Fruit fly (Drosophila melanogaster) whole organism, embryonic: Measurements from ENCODE around the gene Ir92a.

Experiments used
- Abd-B ChIP-seq: fragments of 200-800 bp; sonication (Bioruptor generic); optimal IDR thresholded peaks from 2 replicates; lab custom pipeline; 2018; ENCODE audit warnings: missing biosample characterization, mild to moderate bottlenecking, missing genetic modification characterization, moderate library complexity
- Adf1 ChIP-seq: fragments of 200-800 bp; sonication (Bioruptor generic); IDR thresholded peaks from 2 replicates; pipeline ENCODE4 v1.3.6; 2022; ENCODE audit warnings: missing biosample characterization, missing genetic modification characterization
- CG11093 ChIP-seq: fragments of 200-800 bp; sonication (Bioruptor generic); IDR thresholded peaks from 3 replicates; pipeline ENCODE4 v1.3.6; 2022; ENCODE audit warnings: missing biosample characterization, missing genetic modification characterization
- CG11398 ChIP-seq: fragments of 200-800 bp; sonication (Bioruptor generic); optimal IDR thresholded peaks from 2 replicates; lab custom pipeline; 2016; ENCODE audit warnings: missing biosample characterization, missing genetic modification characterization
- CG11560 ChIP-seq: fragments of 200-800 bp; sonication (Bioruptor generic); IDR thresholded peaks from 3 replicates; pipeline ENCODE4 v1.3.6; 2022; ENCODE audit warnings: missing biosample characterization, missing genetic modification characterization
- CG12071 ChIP-seq: fragments of 200-800 bp; sonication (Bioruptor generic); optimal IDR thresholded peaks from 3 replicates; lab custom pipeline; 2018; ENCODE audit warnings: missing biosample characterization, mild to moderate bottlenecking, missing genetic modification characterization
- CG12769 ChIP-seq: fragments of 200-800 bp; sonication (Bioruptor generic); optimal IDR thresholded peaks from 2 replicates; lab custom pipeline; 2019; ENCODE audit warnings: missing biosample characterization, mild to moderate bottlenecking, missing genetic modification characterization, moderate library complexity
- CG13894 ChIP-seq: fragments of 200-800 bp; sonication (Bioruptor generic); optimal IDR thresholded peaks from 3 replicates; lab custom pipeline; 2018; ENCODE audit warnings: missing biosample characterization, mild to moderate bottlenecking, missing genetic modification characterization, moderate library complexity
- CG15514 ChIP-seq: fragments of 200-800 bp; sonication (Bioruptor generic); optimal IDR thresholded peaks from 3 replicates; lab custom pipeline; 2017; ENCODE audit warnings: missing biosample characterization, missing genetic modification characterization, mild to moderate bottlenecking, moderate library complexity, missing genetic modification reagents
- CG16813 ChIP-seq: fragments of 200-800 bp; sonication (Bioruptor generic); IDR thresholded peaks from 3 replicates; pipeline ENCODE4 v1.3.6; 2022; ENCODE audit warnings: missing biosample characterization, missing genetic modification characterization; ENCODE audit not compliant: partially characterized antibody
- CG18011 ChIP-seq: fragments of 200-800 bp; sonication (Bioruptor generic); optimal IDR thresholded peaks from 2 replicates; lab custom pipeline; 2017; ENCODE audit warnings: missing biosample characterization, missing genetic modification characterization, mild to moderate bottlenecking, moderate library complexity, missing genotype
- CG1832 ChIP-seq: fragments of 200-800 bp; sonication (Bioruptor generic); optimal IDR thresholded peaks from 2 replicates; lab custom pipeline; 2017; ENCODE audit warnings: missing biosample characterization, mild to moderate bottlenecking, missing genetic modification characterization, inconsistent platforms
- CG2678 ChIP-seq: fragments of 200-800 bp; sonication (Bioruptor generic); optimal IDR thresholded peaks from 3 replicates; lab custom pipeline; 2019; ENCODE audit warnings: missing biosample characterization, mild to moderate bottlenecking, missing genetic modification characterization, moderate library complexity
- CG31365 ChIP-seq: fragments of 200-800 bp; sonication (Bioruptor generic); optimal IDR thresholded peaks from 2 replicates; lab custom pipeline; 2018; ENCODE audit warnings: missing biosample characterization, mild to moderate bottlenecking, missing genetic modification characterization
- CG33557 ChIP-seq: fragments of 200-800 bp; sonication (Bioruptor generic); optimal IDR thresholded peaks from 2 replicates; lab custom pipeline; 2019; ENCODE audit warnings: missing biosample characterization, mild to moderate bottlenecking, missing genetic modification characterization, moderate library complexity
- CG4282 ChIP-seq: fragments of 200-800 bp; sonication (Bioruptor generic); optimal IDR thresholded peaks from 2 replicates; lab custom pipeline; 2016; ENCODE audit warnings: missing biosample characterization, missing genetic modification characterization
- CG6683 ChIP-seq: fragments of 200-800 bp; sonication (Bioruptor generic); optimal IDR thresholded peaks from 2 replicates; lab custom pipeline; 2017; ENCODE audit warnings: missing biosample characterization, mild to moderate bottlenecking, missing genetic modification characterization, missing genetic modification reagents
- CG6791 ChIP-seq: fragments of 200-800 bp; sonication (Bioruptor generic); IDR thresholded peaks from 3 replicates; pipeline ENCODE4 v1.3.6; 2022; ENCODE audit warnings: missing biosample characterization, missing genetic modification characterization; ENCODE audit not compliant: partially characterized antibody
- CG7357 ChIP-seq: fragments of 200-800 bp; sonication (Bioruptor generic); IDR thresholded peaks from 3 replicates; pipeline ENCODE4 v1.3.6; 2022; ENCODE audit warnings: missing biosample characterization, missing genetic modification characterization
- CG8388 ChIP-seq: fragments of 200-800 bp; sonication (Bioruptor generic); optimal IDR thresholded peaks from 2 replicates; lab custom pipeline; 2019; ENCODE audit warnings: missing biosample characterization, mild to moderate bottlenecking, missing genetic modification characterization, moderate library complexity
- CG8478 ChIP-seq: fragments of >200 bp; optimal IDR thresholded peaks from 2 replicates; lab custom pipeline; 2018
- CG9932 ChIP-seq: fragments of 200-800 bp; sonication (Bioruptor generic); IDR thresholded peaks from 2 replicates; pipeline ENCODE4 v1.3.6; 2022; ENCODE audit warnings: missing biosample characterization, missing genetic modification characterization
- Chrac-16 ChIP-seq: fragments of 200-800 bp; sonication (Bioruptor generic); optimal IDR thresholded peaks from 3 replicates; lab custom pipeline; 2016; ENCODE audit warnings: missing biosample characterization, missing genetic modification characterization
- Doc2 ChIP-seq: fragments of 200-800 bp; sonication (Bioruptor generic); IDR thresholded peaks from 2 replicates; pipeline ENCODE4 v1.3.6; 2022; ENCODE audit warnings: missing biosample characterization, missing genetic modification characterization
- E2f1 ChIP-seq: fragments of 200-800 bp; sonication (Bioruptor generic); IDR thresholded peaks from 2 replicates; pipeline ENCODE4 v1.3.6; 2022; ENCODE audit warnings: missing biosample characterization, missing genetic modification characterization
- ERR ChIP-seq: fragments of 200-800 bp; sonication (Bioruptor generic); optimal IDR thresholded peaks from 2 replicates; lab custom pipeline; 2016; ENCODE audit warnings: missing biosample characterization, missing genetic modification characterization
- Elba2 ChIP-seq: fragments of 200-800 bp; sonication (Bioruptor generic); optimal IDR thresholded peaks from 3 replicates; lab custom pipeline; 2016; ENCODE audit warnings: missing biosample characterization, missing genetic modification characterization
- Gug ChIP-seq: fragments of 200-800 bp; sonication (Bioruptor generic); IDR thresholded peaks from 4 replicates; pipeline ENCODE4 v1.3.6; 2022; ENCODE audit warnings: missing biosample characterization, missing genetic modification characterization
- Hr78 ChIP-seq, 2 experiments: fragments of 200-800 bp in 1 of 2; fragments of >200 bp in 1 of 2; sonication (Bioruptor generic) in 1 of 2; optimal IDR thresholded peaks; 2 replicates each; lab custom pipeline; 2017 to 2019; ENCODE audit warnings: missing biosample characterization in 2 of 2, missing genetic modification characterization in 2 of 2, mild to moderate bottlenecking in 1 of 2, moderate library complexity in 1 of 2
- Hsf ChIP-seq: fragments of 200-800 bp; sonication (Bioruptor generic); optimal IDR thresholded peaks from 3 replicates; lab custom pipeline; 2016; ENCODE audit warnings: missing biosample characterization, missing genetic modification characterization
- Lim3 ChIP-seq: fragments of 200-800 bp; sonication (Bioruptor generic); IDR thresholded peaks from 2 replicates; pipeline ENCODE4 v1.3.6; 2022; ENCODE audit warnings: missing biosample characterization, missing genetic modification characterization
- Med ChIP-seq: fragments of 200-800 bp; sonication (Bioruptor generic); peaks from one replicate; lab custom pipeline; 2016; ENCODE audit warnings: missing biosample characterization, missing genetic modification characterization, mild to moderate bottlenecking, inconsistent platforms, moderate library complexity
- Ptx1 ChIP-seq: fragments of 200-800 bp; sonication (Bioruptor generic); IDR thresholded peaks from 2 replicates; pipeline ENCODE4 v1.3.6; 2022; ENCODE audit warnings: missing biosample characterization, missing genetic modification characterization
- Rfx ChIP-seq: fragments of 200-800 bp; sonication (Bioruptor generic); IDR thresholded peaks from 2 replicates; pipeline ENCODE4 v1.3.6; 2022; ENCODE audit warnings: missing biosample characterization, missing genetic modification characterization
- Six4 ChIP-seq: fragments of 200-800 bp; sonication (Bioruptor generic); optimal IDR thresholded peaks from 2 replicates; lab custom pipeline; 2016; ENCODE audit warnings: missing biosample characterization, missing genetic modification characterization
- Sry-β ChIP-seq: fragments of 200-800 bp; sonication (Bioruptor generic); optimal IDR thresholded peaks from 2 replicates; lab custom pipeline; 2018; ENCODE audit warnings: missing biosample characterization, mild to moderate bottlenecking, missing genetic modification characterization, moderate library complexity
- Vsx1 ChIP-seq: fragments of 200-800 bp; sonication (Bioruptor generic); optimal IDR thresholded peaks from 2 replicates; lab custom pipeline; 2017; ENCODE audit warnings: missing biosample characterization, mild to moderate bottlenecking, missing genetic modification characterization, missing genetic modification reagents
- ac ChIP-seq: fragments of 200-800 bp; sonication (Bioruptor generic); optimal IDR thresholded peaks from 3 replicates; lab custom pipeline; 2017; ENCODE audit warnings: missing biosample characterization, mild to moderate bottlenecking, missing genetic modification characterization
- ap ChIP-seq: fragments of 200-800 bp; sonication (Bioruptor generic); IDR thresholded peaks from 2 replicates; pipeline ENCODE4 v1.3.6; 2022; ENCODE audit warnings: missing biosample characterization, missing genetic modification characterization
- bsh ChIP-seq, 2 experiments: fragments of 200-800 bp; sonication (Bioruptor generic); optimal IDR thresholded peaks; 2 replicates each; lab custom pipeline; 2017 to 2018; ENCODE audit warnings: mild to moderate bottlenecking in 2 of 2, missing biosample characterization in 2 of 2, missing genetic modification characterization in 2 of 2, moderate library complexity in 1 of 2
- inv ChIP-seq: fragments of 200-800 bp; sonication (Bioruptor generic); IDR thresholded peaks from 2 replicates; pipeline ENCODE4 v1.3.6; 2022; ENCODE audit warnings: missing biosample characterization, missing genetic modification characterization; ENCODE audit not compliant: partially characterized antibody
- mam ChIP-seq: fragments of 200-800 bp; sonication (Bioruptor generic); optimal IDR thresholded peaks from 3 replicates; lab custom pipeline; 2016; ENCODE audit warnings: missing biosample characterization, missing genetic modification characterization
- peb ChIP-seq: fragments of 200-800 bp; sonication (Bioruptor generic); IDR thresholded peaks from 2 replicates; pipeline ENCODE4 v1.3.6; 2022; ENCODE audit warnings: missing biosample characterization, missing genetic modification characterization
- pzg ChIP-seq: fragments of 200-800 bp; sonication (Bioruptor generic); optimal IDR thresholded peaks from 3 replicates; lab custom pipeline; 2018; ENCODE audit warnings: missing biosample characterization, mild to moderate bottlenecking, missing genetic modification characterization, moderate library complexity
- sd ChIP-seq: fragments of 200-800 bp; sonication (Bioruptor generic); optimal IDR thresholded peaks from 3 replicates; lab custom pipeline; 2018; ENCODE audit warnings: missing biosample characterization, mild to moderate bottlenecking, missing genetic modification characterization, moderate library complexity
- sob ChIP-seq: fragments of 200-800 bp; sonication (Bioruptor generic); IDR thresholded peaks from 2 replicates; pipeline ENCODE4 v1.3.6; 2022; ENCODE audit warnings: missing biosample characterization, missing genetic modification characterization
- sr ChIP-seq: fragments of 200-800 bp; sonication (Bioruptor generic); IDR thresholded peaks from 3 replicates; pipeline ENCODE4 v1.3.6; 2022; ENCODE audit warnings: missing biosample characterization, missing genetic modification characterization
- stc ChIP-seq: fragments of 200-800 bp; sonication (Bioruptor generic); IDR thresholded peaks from 2 replicates; pipeline ENCODE4 v1.3.6; 2022; ENCODE audit warnings: missing biosample characterization, missing genetic modification characterization
- sug ChIP-seq: fragments of 200-800 bp; optimal IDR thresholded peaks from 2 replicates; lab custom pipeline; 2019; ENCODE audit warnings: missing biosample characterization, mild to moderate bottlenecking, missing genetic modification characterization, moderate library complexity
- wor ChIP-seq: fragments of 200-800 bp; sonication (Bioruptor generic); IDR thresholded peaks from 2 replicates; pipeline ENCODE4 v1.3.6; 2022; ENCODE audit warnings: missing biosample characterization, missing genetic modification characterization
- z ChIP-seq: fragments of 200-800 bp; sonication (Bioruptor generic); IDR thresholded peaks from 3 replicates; pipeline ENCODE4 v1.3.6; 2022; ENCODE audit warnings: missing biosample characterization, missing genetic modification characterization
- zf30C ChIP-seq: fragments of 200-800 bp; sonication (Bioruptor generic); optimal IDR thresholded peaks from 3 replicates; lab custom pipeline; 2018; ENCODE audit warnings: missing biosample characterization, mild to moderate bottlenecking, missing genetic modification characterization

The Ir92a gene

dm6 chr3R:20311406-20311805 is 27.4 kb upstream of the Ir92a start (continued):
- TF ChIP-seq Ptx1 (GFP tag; lab: Robert Waterston, UW) (no peak), CG11093 (GFP tag; lab: Robert Waterston, UW) (no peak), sug (tag; lab: Kevin White, UChicago) (peak; percentile 92), sr (GFP tag; lab: Robert Waterston, UW) (no peak), Chrac-16 (GFP tag; lab: Kevin White, UChicago) (no peak), CG13894 (peak; percentile 55), Med (GFP tag; lab: Kevin White, UChicago) (peak; percentile 73), wor (GFP tag; lab: Robert Waterston, UW) (no peak), Sry-β (GFP tag; lab: Kevin White, UChicago) (no peak), ap (GFP tag; lab: Robert Waterston, UW) (no peak), CG12769 (tag; lab: Kevin White, UChicago) (peak; percentile 93), Vsx1 (GFP tag; lab: Kevin White, UChicago) (no peak), CG16813 (GFP tag; lab: Robert Waterston, UW) (no peak), sd (tag; lab: Kevin White, UChicago) (peak; percentile 95), sob (no peak), Six4 (no peak), ERR (GFP tag; lab: Kevin White, UChicago) (no peak), CG11398 (GFP tag; lab: Kevin White, UChicago) (no peak), Gug (GFP tag; lab: Robert Waterston, UW) (no peak), CG4282 (GFP tag; lab: Kevin White, UChicago) (no peak), CG15514 (GFP tag; lab: Kevin White, UChicago) (no peak), Doc2 (no peak), CG8478 (lab: Kevin White, UChicago) (no peak), E2f1 (GFP tag; lab: Robert Waterston, UW) (0 out of 2 replicates have a peak, but pooled peaks have one; percentile 16), bsh (GFP tag; optimal IDR thresholded peaks at IDR 0.05; lab: Kevin White, UChicago) (no peak), Hr78 (GFP tag; optimal IDR thresholded peaks at IDR 0.05; lab: Kevin White, UChicago) (no peak), Rfx (GFP tag; lab: Robert Waterston, UW) (0 out of 2 replicates have a peak, but pooled peaks have one; percentile 6), Adf1 (GFP tag; lab: Robert Waterston, UW) (peak; percentile 49; the same call in 1 of the 2 replicates), Abd-B (no peak), pzg (no peak), CG33557 (GFP tag; lab: Kevin White, UChicago) (no peak), z (GFP tag; lab: Robert Waterston, UW) (no peak), CG6791 (GFP tag; lab: Robert Waterston, UW) (peak; percentile 51; the same call in 1 of the 3 replicates), CG18011 (GFP tag; lab: Kevin White, UChicago) (no peak), ac (no peak), mam (no peak), peb (no peak), CG9932 (GFP tag; lab: Robert Waterston, UW) (peak; percentile 22; the same call in 1 of the 2 replicates), Elba2 (no peak), inv (GFP tag; lab: Robert Waterston, UW) (no peak), CG7357 (GFP tag; lab: Robert Waterston, UW) (no peak), zf30C (GFP tag; lab: Kevin White, UChicago) (no peak), CG2678 (tag; lab: Kevin White, UChicago) (no peak), CG31365 (tag; lab: Kevin White, UChicago) (no peak), Hsf (GFP tag; lab: Kevin White, UChicago) (no peak), CG11560 (tag; lab: Robert Waterston, UW) (no peak), Lim3 (GFP tag; lab: Robert Waterston, UW) (no peak), CG12071 (GFP tag; lab: Kevin White, UChicago) (no peak), CG1832 (GFP tag; lab: Kevin White, UChicago) (no peak), CG8388 (no peak), CG6683 (GFP tag; lab: Kevin White, UChicago) (no peak), stc (GFP tag; lab: Robert Waterston, UW) (no peak)
